Worm (Caenorhabditis elegans): ENCODE data around the gene C46G7.5.

- TF ChIP-seq zip-8 (tag; optimal IDR thresholded peaks at IDR 0.05): no peak
- TF ChIP-seq unc-62 (GFP tag; optimal IDR thresholded peaks at IDR 0.05): no peak
Measured at ce11 chrIV:6048462-6048861, 37.0 kb upstream of the C46G7.5 start.
